Worm (Caenorhabditis elegans) whole organism, L2 larva: ENCODE results near the gene srz-25.

Experiments
- C34F6.9 ChIP-seq: fragments of 150-350 bp; optimal IDR thresholded peaks from 2 replicates; lab custom pipeline; 2014; ENCODE audit warnings: missing biosample characterization, missing genetic modification characterization
- Y55F3AM.14 ChIP-seq: fragments of 200-800 bp; sonication (Bioruptor generic); optimal IDR thresholded peaks from 2 replicates; lab custom pipeline; 2018; ENCODE audit warnings: mild to moderate bottlenecking, missing genetic modification characterization, missing compliant biosample characterization
- ZK546.5 ChIP-seq: sonication (generic microtip); optimal IDR thresholded peaks from 2 replicates; lab custom pipeline; 2017; ENCODE audit warnings: missing biosample characterization, missing genetic modification characterization
- aly-2 ChIP-seq: fragments of 150-350 bp; optimal IDR thresholded peaks from 2 replicates; lab custom pipeline; 2014; ENCODE audit warnings: missing biosample characterization, missing genetic modification characterization
- blmp-1 ChIP-seq: sonication (generic microtip); optimal IDR thresholded peaks from 2 replicates; lab custom pipeline; 2017; ENCODE audit warnings: missing genetic modification characterization, mild to moderate bottlenecking, missing compliant biosample characterization, antibody characterized with exemption, moderate library complexity; ENCODE audit not compliant: insufficient read depth
- crh-2 ChIP-seq: sonication (generic microtip); optimal IDR thresholded peaks from 2 replicates; lab custom pipeline; 2017; ENCODE audit warnings: missing biosample characterization, missing genetic modification characterization
- dmd-4 ChIP-seq: sonication (generic microtip); optimal IDR thresholded peaks from 2 replicates; lab custom pipeline; 2017; ENCODE audit warnings: missing biosample characterization, missing genetic modification characterization
- egl-27 ChIP-seq: sonication (generic microtip); optimal IDR thresholded peaks from 3 replicates; lab custom pipeline; 2017; ENCODE audit warnings: missing biosample characterization, missing genetic modification reagents, missing genetic modification characterization
- elt-1 ChIP-seq: fragments of 150-350 bp; optimal IDR thresholded peaks from 2 replicates; lab custom pipeline; 2014; ENCODE audit warnings: missing biosample characterization, missing genetic modification characterization
- gmeb-1 ChIP-seq: fragments of 150-350 bp; optimal IDR thresholded peaks from 2 replicates; lab custom pipeline; 2014; ENCODE audit warnings: missing biosample characterization, missing genetic modification characterization
- lin-13 ChIP-seq: fragments of 150-350 bp; optimal IDR thresholded peaks from 2 replicates; lab custom pipeline; 2014; ENCODE audit warnings: missing biosample characterization, missing genetic modification reagents, missing genetic modification characterization
- lsy-2 ChIP-seq, 2 experiments: fragments of 150-350 bp in 1 of 2; sonication (generic microtip) in 1 of 2; optimal IDR thresholded peaks; 2 replicates each; lab custom pipeline; 2014 to 2017; ENCODE audit warnings: missing biosample characterization in 2 of 2, missing genetic modification characterization in 2 of 2
- mab-5 ChIP-seq: fragments of 150-350 bp; optimal IDR thresholded peaks from 2 replicates; lab custom pipeline; 2014; ENCODE audit warnings: missing biosample characterization, missing genetic modification characterization
- mbf-1 ChIP-seq: sonication (generic microtip); optimal IDR thresholded peaks from 2 replicates; lab custom pipeline; 2017; ENCODE audit warnings: missing biosample characterization, missing genetic modification characterization
- nhr-10 ChIP-seq: sonication (generic microtip); optimal IDR thresholded peaks from 2 replicates; lab custom pipeline; 2017; ENCODE audit warnings: missing biosample characterization, missing genetic modification characterization
- nhr-11 ChIP-seq: fragments of 150-350 bp; optimal IDR thresholded peaks from 2 replicates; lab custom pipeline; 2014; ENCODE audit warnings: missing biosample characterization, missing genetic modification characterization
- nhr-12 ChIP-seq: fragments of 150-350 bp; optimal IDR thresholded peaks from 2 replicates; lab custom pipeline; 2014; ENCODE audit warnings: missing biosample characterization, missing genetic modification characterization
- nhr-129 ChIP-seq: fragments of 150-350 bp; optimal IDR thresholded peaks from 2 replicates; lab custom pipeline; 2014; ENCODE audit warnings: missing biosample characterization, missing genetic modification characterization
- nhr-21 ChIP-seq: fragments of 150-350 bp; optimal IDR thresholded peaks from 2 replicates; lab custom pipeline; 2014; ENCODE audit warnings: missing biosample characterization, missing genetic modification characterization
- nhr-23 ChIP-seq: fragments of 150-350 bp; optimal IDR thresholded peaks from 2 replicates; lab custom pipeline; 2014; ENCODE audit warnings: missing biosample characterization, missing genetic modification reagents, missing genetic modification characterization
- nhr-25 ChIP-seq: fragments of 150-350 bp; sonication (generic microtip); optimal IDR thresholded peaks from 3 replicates; lab custom pipeline; 2014; ENCODE audit warnings: missing biosample characterization, missing genetic modification characterization
- nhr-77 ChIP-seq: fragments of 150-350 bp; optimal IDR thresholded peaks from 2 replicates; lab custom pipeline; 2014; ENCODE audit warnings: missing biosample characterization, missing genetic modification characterization
- peb-1 ChIP-seq: fragments of 150-350 bp; optimal IDR thresholded peaks from 2 replicates; lab custom pipeline; 2014; ENCODE audit warnings: missing biosample characterization, missing genetic modification characterization
- sem-4 ChIP-seq: fragments of 150-350 bp; optimal IDR thresholded peaks from 2 replicates; lab custom pipeline; 2014; ENCODE audit warnings: missing biosample characterization, missing genetic modification reagents, missing genetic modification characterization
- sma-3 ChIP-seq: sonication (generic microtip); optimal IDR thresholded peaks from 2 replicates; lab custom pipeline; 2016; ENCODE audit warnings: missing genetic modification reagents, missing genetic modification characterization, missing compliant biosample characterization
- sma-9 ChIP-seq, 2 experiments: fragments of 150-350 bp in 1 of 2; sonication (generic microtip) in 1 of 2; optimal IDR thresholded peaks; 2 replicates each; lab custom pipeline; 2014 to 2016; ENCODE audit warnings: missing genetic modification characterization in 2 of 2, mild to moderate bottlenecking in 1 of 2, missing biosample characterization in 1 of 2, missing compliant biosample characterization in 1 of 2, missing genetic modification reagents in 1 of 2, moderate library complexity in 1 of 2
- snpc-4 ChIP-seq: fragments of 150-350 bp; optimal IDR thresholded peaks from 2 replicates; lab custom pipeline; 2014; ENCODE audit warnings: missing biosample characterization, missing genetic modification characterization
- unc-39 ChIP-seq: fragments of 150-350 bp; optimal IDR thresholded peaks from 2 replicates; lab custom pipeline; 2014; ENCODE audit warnings: missing biosample characterization, missing genetic modification characterization
- unc-55 ChIP-seq: fragments of 150-350 bp; sonication (generic microtip); optimal IDR thresholded peaks from 3 replicates; lab custom pipeline; 2014; ENCODE audit warnings: missing biosample characterization, missing genetic modification reagents, missing genetic modification characterization
- unc-62 ChIP-seq: fragments of 150-350 bp; optimal IDR thresholded peaks from 2 replicates; lab custom pipeline; 2014; ENCODE audit warnings: missing biosample characterization, missing genetic modification reagents, missing genetic modification characterization
- zag-1 ChIP-seq: fragments of 150-350 bp; optimal IDR thresholded peaks from 2 replicates; lab custom pipeline; 2014; ENCODE audit warnings: missing biosample characterization, missing genetic modification characterization

The srz-25 gene

DNA sequence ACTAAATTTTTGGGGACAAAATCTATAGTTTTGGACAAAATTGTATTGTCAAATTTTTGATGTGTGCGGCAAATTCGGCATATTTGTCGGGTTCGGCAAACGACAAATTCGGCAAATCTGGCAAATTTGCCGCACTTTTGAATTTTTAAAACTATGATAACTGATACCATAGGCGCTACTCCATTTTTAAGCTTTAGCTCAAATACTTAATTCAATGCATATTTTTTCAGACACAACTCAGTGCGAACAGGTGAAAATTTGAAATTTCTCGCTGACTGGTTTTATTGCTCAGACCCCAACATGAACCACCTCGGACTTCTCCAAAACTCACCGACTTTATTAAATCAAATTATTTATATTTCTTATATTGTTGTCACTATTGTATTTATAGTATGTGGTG, at the start of gene srz-25:
TSS of gene srz-25 (plus strand) at position 301 of the 400 bp plus-strand sequence.
- TF ChIP-seq crh-2 (tag; lab: Kevin White, UChicago) (no peak), nhr-23 (no peak), mbf-1 (tag; lab: Kevin White, UChicago) (no peak), zag-1 (tag; lab: Kevin White, UChicago) (no peak), lin-13 (GFP tag; lab: Kevin White, UChicago) (no peak), egl-27 (no peak), unc-55 (GFP tag; lab: Kevin White, UChicago) (no peak), nhr-12 (tag; lab: Kevin White, UChicago) (no peak), elt-1 (tag; lab: Kevin White, UChicago) (no peak), mab-5 (tag; lab: Kevin White, UChicago) (no peak)

DNA sequence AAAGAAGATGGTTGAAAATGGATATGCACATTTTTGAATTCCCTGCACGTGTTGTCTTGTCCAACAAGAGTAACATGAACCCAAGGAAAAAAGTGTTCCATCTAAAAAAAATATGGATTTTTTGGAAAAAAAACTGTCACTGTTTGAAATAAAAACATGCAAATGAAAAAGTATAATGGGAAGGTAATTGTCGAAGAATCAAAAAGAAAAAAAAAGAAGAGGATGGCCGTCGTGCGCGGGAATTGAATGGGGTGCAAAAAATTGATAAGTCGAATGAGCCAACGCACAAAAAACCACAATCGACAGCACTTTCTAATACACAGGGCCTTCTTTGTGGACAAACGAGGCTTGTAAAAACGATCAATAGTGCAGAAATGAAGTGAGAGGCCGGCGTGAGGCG, 46.7 kb upstream of the srz-25 start, which contains the start of gene fbxa-102:
TSS of gene fbxa-102 (minus strand) at position 101 of the 400 bp plus-strand sequence.
- no peak for TF ChIP-seq snpc-4 (tag; lab: Kevin White, UChicago)

DNA sequence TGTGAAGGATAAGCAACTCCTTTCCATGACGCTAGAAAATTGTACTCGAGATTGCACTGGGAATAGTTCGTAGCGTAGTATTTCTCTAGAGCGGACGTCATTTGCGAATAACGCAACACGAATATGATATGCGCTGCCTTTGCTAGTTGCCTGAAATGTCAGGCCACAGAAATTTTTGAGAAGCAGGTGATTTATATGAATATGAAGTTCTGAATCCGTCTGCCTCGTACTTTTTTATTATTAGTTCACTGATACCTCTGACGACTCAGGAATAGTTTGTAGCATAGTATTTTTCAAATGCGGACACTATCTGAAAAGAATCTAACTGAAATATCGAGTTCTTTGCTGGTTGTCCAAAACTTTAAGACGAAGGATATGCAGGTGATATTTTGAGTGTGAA, 44.3 kb upstream of the srz-25 start, which contains the start of gene srh-118:
TSS of gene srh-118 (minus strand) at position 101 of the 400 bp plus-strand sequence.
- no peak for TF ChIP-seq nhr-129 (tag; lab: Kevin White, UChicago)
- no peak for TF ChIP-seq snpc-4 (tag; lab: Kevin White, UChicago)
- no peak for TF ChIP-seq sma-3 (GFP tag; lab: Kevin White, UChicago)
- no peak for TF ChIP-seq lin-13 (GFP tag; lab: Kevin White, UChicago)
- TF ChIP-seq egl-27, result no peak
- TF ChIP-seq blmp-1 (tag; lab: Kevin White, UChicago), result no peak
- TF ChIP-seq aly-2 (tag; lab: Kevin White, UChicago), result no peak
- TF ChIP-seq dmd-4, result no peak
- TF ChIP-seq nhr-77 (tag; lab: Kevin White, UChicago), result no peak
- no peak for TF ChIP-seq unc-62 (GFP tag; lab: Kevin White, UChicago)
- no peak for TF ChIP-seq mbf-1 (tag; lab: Kevin White, UChicago)

DNA sequence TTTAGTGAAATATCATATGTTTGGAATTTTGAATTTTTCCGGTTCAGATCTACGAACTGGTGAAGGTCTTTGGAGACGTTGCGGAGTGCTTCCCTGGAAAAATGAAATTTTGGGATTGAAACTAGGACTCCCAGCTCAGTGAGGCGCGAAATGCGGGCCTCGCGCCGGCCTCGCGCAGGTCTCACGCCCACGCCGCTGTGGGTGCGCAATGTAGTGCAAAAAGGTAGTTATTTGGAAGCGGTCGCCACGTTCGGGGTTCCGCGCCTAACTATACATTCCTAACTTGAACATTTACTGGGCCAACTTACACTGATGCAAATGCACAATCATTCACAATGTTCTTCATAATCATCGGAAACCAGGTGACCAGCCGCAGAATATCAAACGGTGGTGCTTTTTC, 40.3 kb upstream of the srz-25 start:
- TF ChIP-seq gmeb-1 (tag; lab: Kevin White, UChicago), result no peak
- no peak for TF ChIP-seq nhr-21 (tag; lab: Kevin White, UChicago)
- TF ChIP-seq mbf-1 (tag; lab: Kevin White, UChicago), result no peak
- no peak for TF ChIP-seq nhr-10
- TF ChIP-seq mab-5 (tag; lab: Kevin White, UChicago), result no peak
- no peak for TF ChIP-seq Y55F3AM.14 (GFP tag; lab: Kevin White, UChicago)
- TF ChIP-seq zag-1 (tag; lab: Kevin White, UChicago), result no peak
- no peak for TF ChIP-seq nhr-12 (tag; lab: Kevin White, UChicago)

DNA sequence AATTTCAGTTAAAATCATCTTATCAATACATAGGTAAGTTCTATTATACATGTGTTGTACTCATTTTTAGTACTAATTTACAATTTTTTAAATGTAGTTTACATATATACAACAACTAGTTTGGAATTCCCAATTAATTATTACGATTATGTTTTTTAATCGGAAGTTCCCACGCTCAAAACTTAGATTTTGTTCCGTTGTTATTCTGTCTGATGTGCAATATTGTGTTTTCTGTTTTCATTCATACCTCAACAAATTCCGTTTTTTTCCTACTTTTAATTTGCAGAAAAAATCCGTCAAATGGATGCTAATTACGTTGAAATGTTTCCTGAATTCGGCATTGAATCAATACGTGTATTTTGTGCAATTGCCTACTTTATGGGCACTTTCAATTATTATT, 34.1 kb upstream of the srz-25 start, which contains the start of gene srw-31:
TSS of gene srw-31 (plus strand) at position 301 of the 400 bp plus-strand sequence.
- TF ChIP-seq nhr-10 (no peak), nhr-25 (tag; lab: Kevin White, UChicago) (no peak), nhr-11 (tag; lab: Kevin White, UChicago) (no peak), snpc-4 (tag; lab: Kevin White, UChicago) (no peak), elt-1 (tag; lab: Kevin White, UChicago) (no peak)

DNA sequence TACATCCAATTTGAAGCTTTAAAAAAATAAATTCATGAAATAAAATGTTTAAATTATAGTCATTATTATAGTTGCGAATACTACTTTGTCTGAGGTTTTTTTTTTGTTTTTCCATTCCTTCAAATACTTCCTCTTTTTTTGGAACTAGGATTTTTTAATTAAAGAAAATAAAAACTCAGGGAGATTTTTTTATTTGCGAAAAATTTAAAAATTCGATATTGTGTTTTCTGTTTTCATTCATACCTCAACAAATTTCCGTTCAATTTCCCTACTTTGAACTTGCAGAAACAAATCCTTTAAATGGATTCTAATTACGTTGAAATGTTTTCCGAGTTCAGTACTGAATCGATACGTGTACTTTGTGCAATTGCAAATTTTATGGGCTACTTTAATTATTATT, 31.9 kb upstream of the srz-25 start, which contains the start of gene srw-32:
TSS of gene srw-32 (plus strand) at position 301 of the 400 bp plus-strand sequence.
- TF ChIP-seq sma-9 (GFP tag; optimal IDR thresholded peaks at IDR 0.05; lab: Kevin White, UChicago), result no peak
- TF ChIP-seq sma-9 (tag; optimal IDR thresholded peaks at IDR 0.05; lab: Kevin White, UChicago), result no peak
- TF ChIP-seq C34F6.9, result no peak
- TF ChIP-seq lsy-2 (tag; optimal IDR thresholded peaks at IDR 0.05; lab: Kevin White, UChicago), result no peak
- TF ChIP-seq unc-39 (tag; lab: Kevin White, UChicago), result no peak
- no peak for TF ChIP-seq snpc-4 (tag; lab: Kevin White, UChicago)
- TF ChIP-seq ZK546.5 (tag; lab: Kevin White, UChicago), result no peak
- TF ChIP-seq aly-2 (tag; lab: Kevin White, UChicago), result no peak
- no peak for TF ChIP-seq sem-4 (tag; lab: Kevin White, UChicago)
- no peak for TF ChIP-seq peb-1 (tag; lab: Kevin White, UChicago)
- no peak for TF ChIP-seq nhr-23
